Fruit fly (Drosophila melanogaster): Measurements from ENCODE around the gene CG11584.

The CG11584 gene

dm6 chrX:14199967-14200531 lies 19.2 kb downstream of the CG11584 start, which contains the start of gene CG11590:
Gene CG11590 (plus strand): TSS chrX:14200178.
- TF ChIP-seq noc (tag; optimal IDR thresholded peaks at IDR 0.05) = no peak

dm6 chrX:14201178-14201577 lies 20.4 kb downstream of the CG11584 start, which contains the start of gene Prp16:
Gene Prp16 (plus strand): TSS chrX:14201362.
- no peak for TF ChIP-seq noc (tag; optimal IDR thresholded peaks at IDR 0.05)

- no peak for TF ChIP-seq noc (tag; optimal IDR thresholded peaks at IDR 0.05)
These were observed 27.8 kb downstream of the CG11584 start for dm6 chrX:14208426-14209208.

dm6 chrX:14209209-14209781 lies 28.5 kb downstream of the CG11584 start:
- TF ChIP-seq noc (tag; optimal IDR thresholded peaks at IDR 0.05) = peak; percentile 7

- no peak for TF ChIP-seq noc (tag; optimal IDR thresholded peaks at IDR 0.05)
These were observed 30.6 kb downstream of the CG11584 start for dm6 chrX:14211250-14211944.

dm6 chrX:14212147-14212792 lies 31.4 kb downstream of the CG11584 start:
- TF ChIP-seq noc (tag; optimal IDR thresholded peaks at IDR 0.05) = no peak

dm6 chrX:14213509-14214154 lies 32.8 kb downstream of the CG11584 start:
- no peak for TF ChIP-seq noc (tag; optimal IDR thresholded peaks at IDR 0.05)

dm6 chrX:14214505-14215449 lies 33.9 kb downstream of the CG11584 start:
- peak; percentile 65 for TF ChIP-seq noc (tag; optimal IDR thresholded peaks at IDR 0.05)

dm6 chrX:14215834-14216233 lies 35.0 kb downstream of the CG11584 start:
- TF ChIP-seq noc (tag; optimal IDR thresholded peaks at IDR 0.05) = peak; percentile 15

- TF ChIP-seq noc (tag; optimal IDR thresholded peaks at IDR 0.05) = no peak
These were observed 36.0 kb downstream of the CG11584 start for dm6 chrX:14216844-14217243.

- peak; percentile 86 for TF ChIP-seq noc (tag; optimal IDR thresholded peaks at IDR 0.05)
These were observed 37.2 kb downstream of the CG11584 start for dm6 chrX:14218045-14218483.

dm6 chrX:14221182-14221581 lies 40.4 kb downstream of the CG11584 start:
- TF ChIP-seq noc (tag; optimal IDR thresholded peaks at IDR 0.05) = no peak

dm6 chrX:14221995-14222394 lies 41.2 kb downstream of the CG11584 start:
- TF ChIP-seq noc (tag; optimal IDR thresholded peaks at IDR 0.05) = no peak

dm6 chrX:14225665-14226064 lies 44.8 kb downstream of the CG11584 start, which contains the start of gene CG11674:
Gene CG11674 (minus strand): TSS chrX:14225879.
- TF ChIP-seq noc (tag; optimal IDR thresholded peaks at IDR 0.05) = no peak
